Worm (Caenorhabditis elegans) whole organism, late embryonic: ENCODE data around the gene cit-1.1.
A peak's percentile ranks its signal among the peaks of the same experiment; 100 is the strongest.
"Not testable (repeated sequence)": the region's sequence is repeated elsewhere in the genome, so short reads cannot be mapped to it uniquely, and the experiment has no call there.

Experiments
- C38D4.7 ChIP-seq: fragments of 200-800 bp; sonication (Bioruptor generic); optimal IDR thresholded peaks from 2 replicates; lab custom pipeline; 2018; ENCODE audit warnings: mild to moderate bottlenecking, missing genetic modification characterization, moderate library complexity, missing compliant biosample characterization
- K02D7.2 ChIP-seq: sonication (generic microtip); optimal IDR thresholded peaks from 2 replicates; lab custom pipeline; 2017; ENCODE audit warnings: mild to moderate bottlenecking, missing genetic modification characterization, missing compliant biosample characterization
- Y22D7AL.16 ChIP-seq: sonication (generic microtip); optimal IDR thresholded peaks from 2 replicates; lab custom pipeline; 2016; ENCODE audit warnings: missing genetic modification characterization, missing compliant biosample characterization
- ceh-14 ChIP-seq: sonication (generic microtip); optimal IDR thresholded peaks from 2 replicates; lab custom pipeline; 2016; ENCODE audit warnings: missing genotype, missing genetic modification characterization, missing compliant biosample characterization
- ceh-18 ChIP-seq: sonication (generic microtip); optimal IDR thresholded peaks from 2 replicates; lab custom pipeline; 2016; ENCODE audit warnings: missing genetic modification characterization, missing compliant biosample characterization
- ceh-22 ChIP-seq: sonication (generic microtip); optimal IDR thresholded peaks from 2 replicates; lab custom pipeline; 2017; ENCODE audit warnings: missing biosample characterization, missing genetic modification characterization
- ceh-24 ChIP-seq: sonication (generic microtip); optimal IDR thresholded peaks from 2 replicates; lab custom pipeline; 2016; ENCODE audit warnings: mild to moderate bottlenecking, missing genetic modification characterization, missing compliant biosample characterization
- ceh-34 ChIP-seq: sonication (generic microtip); optimal IDR thresholded peaks from 2 replicates; lab custom pipeline; 2016; ENCODE audit warnings: mild to moderate bottlenecking, missing genetic modification characterization, missing compliant biosample characterization
- dmd-4 ChIP-seq: sonication (generic microtip); optimal IDR thresholded peaks from 2 replicates; lab custom pipeline; 2016; ENCODE audit warnings: borderline replicate concordance, missing genetic modification characterization, missing compliant biosample characterization
- elt-4 ChIP-seq: sonication (generic microtip); optimal IDR thresholded peaks from 2 replicates; lab custom pipeline; 2016; ENCODE audit warnings: missing genetic modification characterization, missing compliant biosample characterization
- ets-4 ChIP-seq: sonication (generic microtip); optimal IDR thresholded peaks from 2 replicates; lab custom pipeline; 2016; ENCODE audit warnings: missing genetic modification characterization, missing compliant biosample characterization
- eyg-1 ChIP-seq: sonication (generic microtip); optimal IDR thresholded peaks from 2 replicates; lab custom pipeline; 2016; ENCODE audit warnings: missing genotype, missing genetic modification characterization, missing compliant biosample characterization
- fax-1 ChIP-seq: sonication (generic microtip); optimal IDR thresholded peaks from 2 replicates; lab custom pipeline; 2016; ENCODE audit warnings: missing genotype, missing genetic modification characterization, missing compliant biosample characterization
- fkh-10 ChIP-seq: fragments of 150-350 bp; optimal IDR thresholded peaks from 2 replicates; lab custom pipeline; 2014; ENCODE audit warnings: missing biosample characterization, missing genetic modification reagents, missing genetic modification characterization
- hlh-13 ChIP-seq: fragments of 200-800 bp; sonication (Bioruptor generic); optimal IDR thresholded peaks from 2 replicates; lab custom pipeline; 2018; ENCODE audit warnings: mild to moderate bottlenecking, missing genetic modification characterization, missing compliant biosample characterization
- hlh-15 ChIP-seq: sonication (generic microtip); optimal IDR thresholded peaks from 2 replicates; lab custom pipeline; 2016; ENCODE audit warnings: missing genetic modification characterization, missing compliant biosample characterization
- hlh-8 ChIP-seq: sonication (generic microtip); optimal IDR thresholded peaks from 2 replicates; lab custom pipeline; 2016; ENCODE audit warnings: missing genotype, missing genetic modification characterization, missing compliant biosample characterization
- lim-6 ChIP-seq: sonication (generic microtip); optimal IDR thresholded peaks from 2 replicates; lab custom pipeline; 2016; ENCODE audit warnings: missing genetic modification characterization, missing compliant biosample characterization
- mec-3 ChIP-seq: sonication (generic microtip); optimal IDR thresholded peaks from 2 replicates; lab custom pipeline; 2016; ENCODE audit warnings: borderline replicate concordance, missing genetic modification characterization, missing compliant biosample characterization
- nfya-1 ChIP-seq: sonication (generic microtip); optimal IDR thresholded peaks from 2 replicates; lab custom pipeline; 2017; ENCODE audit warnings: missing genetic modification characterization, mild to moderate bottlenecking, missing compliant biosample characterization, antibody characterized with exemption, moderate library complexity
- npax-4 ChIP-seq: sonication (generic microtip); optimal IDR thresholded peaks from 2 replicates; lab custom pipeline; 2016; ENCODE audit warnings: missing genetic modification characterization, missing compliant biosample characterization
- pag-3 ChIP-seq: sonication (generic microtip); optimal IDR thresholded peaks from 2 replicates; lab custom pipeline; 2016; ENCODE audit warnings: missing compliant biosample characterization, missing genetic modification characterization, borderline replicate concordance
- pax-1 ChIP-seq: fragments of 150-350 bp; optimal IDR thresholded peaks from 2 replicates; lab custom pipeline; 2014; ENCODE audit warnings: missing biosample characterization, missing genetic modification characterization
- pha-4 ChIP-seq: fragments of 150-350 bp; optimal IDR thresholded peaks from 2 replicates; lab custom pipeline; 2018; ENCODE audit warnings: missing biosample characterization, missing genetic modification reagents, missing genetic modification characterization
- pqm-1 ChIP-seq: sonication (generic microtip); optimal IDR thresholded peaks from 2 replicates; lab custom pipeline; 2016; ENCODE audit warnings: missing genetic modification characterization, missing compliant biosample characterization
- pros-1 ChIP-seq: fragments of 150-350 bp; optimal IDR thresholded peaks from 2 replicates; lab custom pipeline; 2014; ENCODE audit warnings: missing biosample characterization, missing genetic modification reagents, missing genetic modification characterization
- ref-2 ChIP-seq: sonication (generic microtip); optimal IDR thresholded peaks from 2 replicates; lab custom pipeline; 2016; ENCODE audit warnings: missing genetic modification characterization, missing compliant biosample characterization
- syd-9 ChIP-seq: sonication (generic microtip); optimal IDR thresholded peaks from 2 replicates; lab custom pipeline; 2016; ENCODE audit warnings: mild to moderate bottlenecking, missing genetic modification characterization, moderate library complexity, missing compliant biosample characterization
- unc-3 ChIP-seq, 2 experiments: fragments of 200-800 bp in 1 of 2; sonication (Bioruptor generic) in 1 of 2; sonication (generic microtip) in 1 of 2; conservative IDR thresholded peaks in 1 of 2; optimal IDR thresholded peaks in 1 of 2; 2 replicates each; pipeline versions ENCODE4 v1.3.6 to Lab custom; 2016 to 2022; ENCODE audit warnings: missing compliant biosample characterization in 2 of 2, missing genetic modification characterization in 2 of 2, missing genetic modification reagents in 1 of 2
- zip-5 ChIP-seq: sonication (generic microtip); optimal IDR thresholded peaks from 2 replicates; lab custom pipeline; 2016; ENCODE audit warnings: missing genetic modification characterization, missing compliant biosample characterization

The cit-1.1 gene

DNA sequence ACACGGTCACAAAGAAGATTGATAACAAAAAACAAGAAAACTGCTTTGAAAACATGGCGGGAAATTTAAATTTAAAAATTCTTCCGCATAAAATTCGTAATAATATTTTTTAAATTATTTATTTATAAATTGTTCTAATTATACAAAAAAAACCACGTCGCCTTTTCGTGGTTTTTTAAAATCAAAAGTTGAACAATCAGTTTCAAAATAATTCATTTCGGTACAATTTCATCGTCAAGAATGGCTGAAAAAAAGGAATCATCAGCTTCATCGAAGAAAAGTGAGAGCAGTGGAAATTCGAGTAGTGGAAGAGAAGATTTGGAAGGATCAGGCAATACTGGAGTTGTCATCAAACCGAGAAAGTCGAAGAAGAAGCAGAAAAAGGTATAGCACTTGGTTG, 40.5 kb downstream of the cit-1.1 start, which contains the start of the genes F54H12.8 and F54H12.7:
Gene F54H12.8, minus strand, starts transcription at position 101 of the 400 bp plus-strand sequence.
Gene F54H12.7, plus strand, starts transcription at position 229 of the 400 bp plus-strand sequence.
- TF ChIP-seq ref-2 (tag; lab: Kevin White, UChicago): no peak
- no peak for TF ChIP-seq pqm-1 (tag; lab: Kevin White, UChicago)
- TF ChIP-seq ceh-22: no peak
- no peak for TF ChIP-seq pha-4 (tag; lab: Kevin White, UChicago)
- TF ChIP-seq ceh-34: no peak
- no peak for TF ChIP-seq C38D4.7 (GFP tag; lab: Kevin White, UChicago)
- TF ChIP-seq mec-3 (tag; lab: Kevin White, UChicago): no peak
- TF ChIP-seq lim-6 (tag; lab: Kevin White, UChicago): no peak
- no peak for TF ChIP-seq Y22D7AL.16 (tag; lab: Kevin White, UChicago)
- TF ChIP-seq hlh-13 (GFP tag; lab: Kevin White, UChicago): no peak
- TF ChIP-seq dmd-4: no peak
- no peak for TF ChIP-seq ets-4
- TF ChIP-seq hlh-15 (tag; lab: Kevin White, UChicago): no peak
- no peak for TF ChIP-seq eyg-1
- TF ChIP-seq unc-3 (GFP tag; conservative IDR thresholded peaks at IDR 0.05; lab: Robert Waterston, UW): no peak
- no peak for TF ChIP-seq unc-3 (tag; optimal IDR thresholded peaks at IDR 0.05; lab: Kevin White, UChicago)
- TF ChIP-seq pax-1 (tag; lab: Kevin White, UChicago): no peak
- TF ChIP-seq, all 69 proteins: peak for 0

ce11 chrIII:7964281-7964680, 45.3 kb downstream of the cit-1.1 start, which contains the start of gene F54H12.2:
F54H12.2 (plus strand) TSS chrIII:7964581.
- TF ChIP-seq fax-1 (tag; lab: Kevin White, UChicago); dmd-4; pros-1 (tag; lab: Kevin White, UChicago): not testable (repeated sequence)

- TF ChIP-seq elt-4 (tag; lab: Kevin White, UChicago); fkh-10 (GFP tag; lab: Kevin White, UChicago); hlh-8 (tag; lab: Kevin White, UChicago): not testable (repeated sequence)
- TF ChIP-seq, all 69 proteins: peak for 0; not testable (repeated sequence) for 69
Observed at ce11 chrIII:7962641-7963040, 47.0 kb downstream of the cit-1.1 start, which contains the start of gene F54H12.4. F54H12.4 (minus strand) TSS chrIII:7962741.

DNA sequence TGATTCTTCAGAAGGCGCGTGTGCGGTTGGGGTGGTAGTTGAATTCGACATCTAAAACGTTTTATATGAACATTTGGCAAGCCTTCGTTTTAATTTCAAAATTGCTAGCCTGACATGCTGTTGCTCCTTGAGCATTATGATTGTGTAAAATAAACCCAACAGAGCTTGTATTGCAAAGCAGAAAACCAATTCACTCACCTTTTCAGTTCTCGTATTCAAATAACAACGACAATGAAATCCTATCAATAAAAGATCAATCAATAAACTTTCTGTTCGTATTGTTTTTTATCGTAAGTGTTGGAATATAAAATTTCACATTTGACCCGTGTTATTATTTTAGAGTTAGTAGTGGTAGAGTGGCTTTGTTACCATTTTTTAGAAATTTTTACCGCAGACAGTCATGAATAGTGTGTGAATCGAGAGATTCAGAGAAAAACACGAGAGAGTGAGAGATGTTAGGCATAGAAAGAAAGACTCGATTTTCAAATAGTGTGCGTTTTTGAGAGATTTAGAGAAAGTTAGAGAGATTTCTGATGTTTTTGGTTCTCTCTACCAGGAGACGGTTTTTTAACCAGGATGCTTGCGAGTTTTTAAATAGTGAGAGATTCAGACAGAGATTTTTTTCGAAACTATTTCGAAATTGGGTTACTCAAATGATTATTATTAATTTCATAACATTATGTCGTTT, 50.6 kb downstream of the cit-1.1 start, which contains the start of gene F54H12.10:
Gene F54H12.10, minus strand, starts transcription at position 51 of the 688 bp plus-strand sequence.
- not testable (repeated sequence) for TF ChIP-seq hlh-15, Y22D7AL.16, elt-4 (tag; lab: Kevin White, UChicago)

- TF ChIP-seq nfya-1 (tag; lab: Kevin White, UChicago) (peak; percentile 38), npax-4 (tag; lab: Kevin White, UChicago) (no peak)
Observed at ce11 chrIII:7958085-7958484, 51.5 kb downstream of the cit-1.1 start, which contains the start of gene C29E4.11. C29E4.11 (minus strand) TSS chrIII:7958114.

DNA sequence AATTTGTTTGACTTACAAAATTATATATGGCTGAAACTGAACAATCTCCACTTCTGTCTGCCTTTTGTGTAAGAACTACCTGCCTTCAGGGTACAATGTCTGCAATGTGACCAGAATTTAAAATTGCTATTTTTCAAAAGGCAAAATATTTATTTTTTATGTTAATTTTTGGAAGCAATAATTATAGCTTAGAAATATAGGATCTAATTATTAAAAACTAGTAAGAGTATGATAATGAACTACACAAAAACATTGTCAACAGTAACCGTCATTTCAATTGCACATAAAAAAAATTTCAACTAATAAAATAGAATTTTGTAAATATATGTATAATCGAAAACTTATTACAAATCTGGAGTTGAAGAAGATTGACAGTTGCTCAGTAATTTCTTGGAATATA, 52.7 kb downstream of the cit-1.1 start, which contains the start of gene C29E4.9:
Gene C29E4.9, minus strand, starts transcription at position 101 of the 400 bp plus-strand sequence.
- TF ChIP-seq ceh-14 (tag; lab: Kevin White, UChicago) (no peak), fax-1 (tag; lab: Kevin White, UChicago) (no peak), lim-6 (tag; lab: Kevin White, UChicago) (no peak), pros-1 (tag; lab: Kevin White, UChicago) (no peak), zip-5 (tag; lab: Kevin White, UChicago) (no peak), pag-3 (tag; lab: Kevin White, UChicago) (no peak), ref-2 (tag; lab: Kevin White, UChicago) (no peak), ceh-18 (no peak), K02D7.2 (tag; lab: Kevin White, UChicago) (no peak), elt-4 (tag; lab: Kevin White, UChicago) (no peak), ceh-24 (tag; lab: Kevin White, UChicago) (no peak), syd-9 (tag; lab: Kevin White, UChicago) (no peak)
